Worm (Caenorhabditis elegans) whole organism, L3 larva: ENCODE data around the gene Y56A3A.28.
A peak's percentile ranks its signal among the peaks of the same experiment; 100 is the strongest.

Experiments used
- R02D3.7 ChIP-seq: fragments of 150-350 bp; optimal IDR thresholded peaks from 2 replicates; lab custom pipeline; 2014; ENCODE audit warnings: missing biosample characterization, missing genetic modification characterization
- ZK546.5 ChIP-seq: sonication (generic microtip); optimal IDR thresholded peaks from 2 replicates; lab custom pipeline; 2017; ENCODE audit warnings: missing biosample characterization, missing genetic modification characterization
- aly-2 ChIP-seq: fragments of 150-350 bp; optimal IDR thresholded peaks from 2 replicates; lab custom pipeline; 2014; ENCODE audit warnings: missing biosample characterization, missing genetic modification characterization
- ama-1 ChIP-seq: fragments of 150-350 bp; optimal IDR thresholded peaks from 2 replicates; lab custom pipeline; 2018
- ceh-16 ChIP-seq: sonication (generic microtip); optimal IDR thresholded peaks from 2 replicates; lab custom pipeline; 2017; ENCODE audit warnings: missing biosample characterization, missing genetic modification characterization
- ceh-28 ChIP-seq: fragments of 150-350 bp; optimal IDR thresholded peaks from 2 replicates; lab custom pipeline; 2014; ENCODE audit warnings: missing biosample characterization, missing genetic modification reagents, missing genetic modification characterization
- ceh-82 ChIP-seq: fragments of 150-350 bp; optimal IDR thresholded peaks from 2 replicates; lab custom pipeline; 2014; ENCODE audit warnings: missing biosample characterization, missing genetic modification characterization
- ceh-9 ChIP-seq: sonication (generic microtip); optimal IDR thresholded peaks from 2 replicates; lab custom pipeline; 2018; ENCODE audit warnings: missing biosample characterization, missing genetic modification characterization
- daf-12 ChIP-seq: fragments of 150-350 bp; optimal IDR thresholded peaks from 2 replicates; lab custom pipeline; 2014; ENCODE audit warnings: missing biosample characterization, missing genetic modification reagents, missing genetic modification characterization
- egl-27 ChIP-seq: sonication (generic microtip); optimal IDR thresholded peaks from 4 replicates; lab custom pipeline; 2017; ENCODE audit warnings: missing biosample characterization, missing genetic modification reagents, missing genetic modification characterization
- egl-5 ChIP-seq: fragments of 150-350 bp; optimal IDR thresholded peaks from 2 replicates; lab custom pipeline; 2017; ENCODE audit warnings: missing biosample characterization, missing genetic modification reagents, missing genetic modification characterization, inconsistent platforms
- elt-1 ChIP-seq: fragments of 150-350 bp; optimal IDR thresholded peaks from 2 replicates; lab custom pipeline; 2014; ENCODE audit warnings: missing biosample characterization, missing genetic modification characterization
- elt-2 ChIP-seq: sonication (generic microtip); optimal IDR thresholded peaks from 2 replicates; lab custom pipeline; 2016; ENCODE audit warnings: missing genetic modification reagents, mild to moderate bottlenecking, missing genetic modification characterization, missing compliant biosample characterization
- elt-3 ChIP-seq, 3 experiments: fragments of 150-350 bp in 1 of 3; sonication (generic microtip) in 2 of 3; optimal IDR thresholded peaks; 2 replicates in 2 of 3; 4 replicates in 1 of 3; lab custom pipeline; 2014 to 2017; ENCODE audit warnings: missing biosample characterization in 3 of 3, missing genetic modification characterization in 3 of 3
- eor-1 ChIP-seq, 2 experiments: fragments of 150-350 bp; optimal IDR thresholded peaks; 2 replicates each; lab custom pipeline; 2014 to 2018; ENCODE audit warnings: missing biosample characterization in 2 of 2, missing genetic modification characterization in 2 of 2
- fkh-10 ChIP-seq: sonication (generic microtip); optimal IDR thresholded peaks from 2 replicates; lab custom pipeline; 2017; ENCODE audit warnings: missing biosample characterization, missing genetic modification reagents, missing genetic modification characterization
- fkh-2 ChIP-seq: fragments of 150-350 bp; optimal IDR thresholded peaks from 2 replicates; lab custom pipeline; 2014; ENCODE audit warnings: missing biosample characterization, missing genetic modification reagents, missing genetic modification characterization
- fos-1 ChIP-seq: fragments of 150-350 bp; optimal IDR thresholded peaks from 2 replicates; lab custom pipeline; 2014; ENCODE audit warnings: missing biosample characterization, missing genetic modification characterization
- hmg-11 ChIP-seq: sonication (generic microtip); optimal IDR thresholded peaks from 2 replicates; lab custom pipeline; 2016; ENCODE audit warnings: missing genetic modification characterization, missing compliant biosample characterization
- jun-1 ChIP-seq: fragments of 150-350 bp; optimal IDR thresholded peaks from 2 replicates; lab custom pipeline; 2014; ENCODE audit warnings: missing biosample characterization, missing genetic modification reagents, missing genetic modification characterization
- lin-15B ChIP-seq: fragments of 150-350 bp; optimal IDR thresholded peaks from 2 replicates; lab custom pipeline; 2014; ENCODE audit warnings: missing biosample characterization, missing genetic modification characterization
- lin-39 ChIP-seq: fragments of 150-350 bp; optimal IDR thresholded peaks from 2 replicates; lab custom pipeline; 2018; ENCODE audit warnings: missing biosample characterization, missing genetic modification reagents, missing genetic modification characterization
- lsy-12 ChIP-seq: sonication (generic microtip); optimal IDR thresholded peaks from 2 replicates; lab custom pipeline; 2016; ENCODE audit warnings: mild to moderate bottlenecking, missing genetic modification characterization, missing compliant biosample characterization
- mdl-1 ChIP-seq: fragments of 150-350 bp; optimal IDR thresholded peaks from 2 replicates; lab custom pipeline; 2014; ENCODE audit warnings: missing biosample characterization, missing genetic modification characterization
- mml-1 ChIP-seq: fragments of 150-350 bp; sonication (generic microtip); optimal IDR thresholded peaks from 3 replicates; lab custom pipeline; 2014; ENCODE audit warnings: missing biosample characterization, missing genetic modification characterization
- nfya-1 ChIP-seq: sonication (generic microtip); optimal IDR thresholded peaks from 2 replicates; lab custom pipeline; 2017; ENCODE audit warnings: missing genetic modification characterization, mild to moderate bottlenecking, missing compliant biosample characterization, antibody characterized with exemption, moderate library complexity; ENCODE audit not compliant: insufficient read depth
- nhr-11 ChIP-seq: fragments of 150-350 bp; optimal IDR thresholded peaks from 2 replicates; lab custom pipeline; 2014; ENCODE audit warnings: missing biosample characterization, missing genetic modification characterization
- nhr-12 ChIP-seq: fragments of 150-350 bp; optimal IDR thresholded peaks from 2 replicates; lab custom pipeline; 2014; ENCODE audit warnings: missing biosample characterization, missing genetic modification characterization
- nhr-23 ChIP-seq: fragments of 150-350 bp; optimal IDR thresholded peaks from 2 replicates; lab custom pipeline; 2014; ENCODE audit warnings: missing biosample characterization, missing genetic modification reagents, missing genetic modification characterization
- nhr-237 ChIP-seq: fragments of 150-350 bp; optimal IDR thresholded peaks from 2 replicates; lab custom pipeline; 2014; ENCODE audit warnings: missing biosample characterization, missing genetic modification characterization
- nhr-25 ChIP-seq: sonication (generic microtip); optimal IDR thresholded peaks from 2 replicates; lab custom pipeline; 2017; ENCODE audit warnings: missing biosample characterization, missing genetic modification characterization
- nhr-28 ChIP-seq: fragments of 150-350 bp; optimal IDR thresholded peaks from 2 replicates; lab custom pipeline; 2014; ENCODE audit warnings: missing biosample characterization, missing genetic modification characterization
- nhr-43 ChIP-seq: sonication (generic microtip); optimal IDR thresholded peaks from 2 replicates; lab custom pipeline; 2016; ENCODE audit warnings: mild to moderate bottlenecking, missing genetic modification characterization, missing compliant biosample characterization; ENCODE audit not compliant: poor library complexity, severe bottlenecking
- nhr-67 ChIP-seq: fragments of 150-350 bp; optimal IDR thresholded peaks from 2 replicates; lab custom pipeline; 2014; ENCODE audit warnings: missing biosample characterization, missing genetic modification characterization
- nhr-76 ChIP-seq: fragments of 150-350 bp; sonication (generic microtip); optimal IDR thresholded peaks from 5 replicates; lab custom pipeline; 2014; ENCODE audit warnings: missing biosample characterization, missing genetic modification characterization
- nhr-77 ChIP-seq: fragments of 150-350 bp; optimal IDR thresholded peaks from 2 replicates; lab custom pipeline; 2014; ENCODE audit warnings: missing biosample characterization, missing genetic modification characterization
- pha-4 ChIP-seq: fragments of 150-350 bp; optimal IDR thresholded peaks from 2 replicates; lab custom pipeline; 2014; ENCODE audit warnings: missing biosample characterization, missing genetic modification reagents, missing genetic modification characterization
- pqm-1 ChIP-seq: fragments of 150-350 bp; optimal IDR thresholded peaks from 2 replicates; lab custom pipeline; 2017; ENCODE audit warnings: missing biosample characterization, missing genetic modification characterization, inconsistent platforms
- sea-2 ChIP-seq: fragments of 150-350 bp; sonication (generic microtip); optimal IDR thresholded peaks from 4 replicates; lab custom pipeline; 2014; ENCODE audit warnings: missing biosample characterization, missing genetic modification reagents, missing genetic modification characterization
- skn-1 ChIP-seq: fragments of 150-350 bp; optimal IDR thresholded peaks from 2 replicates; lab custom pipeline; 2014; ENCODE audit warnings: missing biosample characterization, missing genetic modification characterization
- snpc-4 ChIP-seq: fragments of 150-350 bp; optimal IDR thresholded peaks from 2 replicates; lab custom pipeline; 2014; ENCODE audit warnings: missing biosample characterization, missing genetic modification characterization
- tbx-2 ChIP-seq: sonication (generic microtip); optimal IDR thresholded peaks from 2 replicates; lab custom pipeline; 2016; ENCODE audit warnings: mild to moderate bottlenecking, missing genetic modification characterization, missing compliant biosample characterization
- unc-39 ChIP-seq: sonication (generic microtip); optimal IDR thresholded peaks from 4 replicates; lab custom pipeline; 2017; ENCODE audit warnings: missing biosample characterization, missing genetic modification characterization
- zag-1 ChIP-seq: fragments of 150-350 bp; optimal IDR thresholded peaks from 2 replicates; lab custom pipeline; 2014; ENCODE audit warnings: missing biosample characterization, missing genetic modification characterization
- ztf-11 ChIP-seq: fragments of 150-350 bp; optimal IDR thresholded peaks from 2 replicates; lab custom pipeline; 2014; ENCODE audit warnings: missing biosample characterization, missing genetic modification characterization
- ztf-4 ChIP-seq: fragments of 150-350 bp; optimal IDR thresholded peaks from 2 replicates; lab custom pipeline; 2014; ENCODE audit warnings: missing biosample characterization, missing genetic modification characterization

The Y56A3A.28 gene

ce11 chrIII:11982474-11982873 is 11.3 kb upstream of the Y56A3A.28 start:
- no peak for TF ChIP-seq aly-2 (tag; lab: Kevin White, UChicago)
- no peak for TF ChIP-seq ztf-11 (tag; lab: Kevin White, UChicago)
- no peak for TF ChIP-seq ama-1 (lab: Kevin White, UChicago)
- TF ChIP-seq egl-5 (tag; lab: Kevin White, UChicago) = no peak
- no peak for TF ChIP-seq ZK546.5 (tag; lab: Kevin White, UChicago)
- TF ChIP-seq skn-1 = no peak
- TF ChIP-seq pha-4 (tag; lab: Kevin White, UChicago) = no peak
- TF ChIP-seq elt-3 (tag; optimal IDR thresholded peaks at IDR 0.05; lab: Kevin White, UChicago) = no peak
- no peak for TF ChIP-seq nfya-1 (tag; lab: Kevin White, UChicago)
- TF ChIP-seq ztf-4 = no peak
- TF ChIP-seq lsy-12 (tag; lab: Kevin White, UChicago) = no peak
- TF ChIP-seq nhr-237 (tag; lab: Kevin White, UChicago) = no peak
- TF ChIP-seq nhr-43 (tag; lab: Kevin White, UChicago) = no peak
- no peak for TF ChIP-seq ceh-82 (tag; lab: Kevin White, UChicago)
- TF ChIP-seq R02D3.7 (tag; lab: Kevin White, UChicago) = no peak
- no peak for TF ChIP-seq nhr-23 (tag; lab: Kevin White, UChicago)
- no peak for TF ChIP-seq daf-12 (tag; lab: Kevin White, UChicago)

ce11 chrIII:11981539-11981938 is 10.4 kb upstream of the Y56A3A.28 start:
- TF ChIP-seq snpc-4 (tag; lab: Kevin White, UChicago) = peak; percentile 39
- no peak for TF ChIP-seq lsy-12 (tag; lab: Kevin White, UChicago)
- no peak for TF ChIP-seq ZK546.5 (tag; lab: Kevin White, UChicago)
- TF ChIP-seq jun-1 = no peak
- no peak for TF ChIP-seq mml-1
- TF ChIP-seq elt-1 (tag; lab: Kevin White, UChicago) = no peak
- TF ChIP-seq elt-3 (tag; optimal IDR thresholded peaks at IDR 0.05; lab: Kevin White, UChicago) = no peak
- TF ChIP-seq nhr-12 (tag; lab: Kevin White, UChicago) = no peak
- TF ChIP-seq egl-27 (tag; lab: Kevin White, UChicago) = no peak
- TF ChIP-seq tbx-2 (tag; lab: Kevin White, UChicago) = no peak
- TF ChIP-seq lin-15B (tag; lab: Kevin White, UChicago) = peak; percentile 87
- no peak for TF ChIP-seq R02D3.7 (tag; lab: Kevin White, UChicago)
- no peak for TF ChIP-seq sea-2 (GFP tag; lab: Kevin White, UChicago)
- peak; percentile 13 for TF ChIP-seq elt-2 (tag; lab: Kevin White, UChicago)
- TF ChIP-seq nfya-1 (tag; lab: Kevin White, UChicago) = peak; percentile 93
- no peak for TF ChIP-seq nhr-43 (tag; lab: Kevin White, UChicago)
- TF ChIP-seq zag-1 (tag; lab: Kevin White, UChicago) = no peak
- no peak for TF ChIP-seq nhr-11 (tag; lab: Kevin White, UChicago)
- no peak for TF ChIP-seq ceh-9
- no peak for TF ChIP-seq nhr-77
- TF ChIP-seq ceh-16 = no peak
- TF ChIP-seq aly-2 (tag; lab: Kevin White, UChicago) = no peak
- no peak for TF ChIP-seq fkh-2
- TF ChIP-seq lin-39 (tag; lab: Kevin White, UChicago) = peak; percentile 62
- TF ChIP-seq fkh-10 (GFP tag; lab: Kevin White, UChicago) = no peak
- TF ChIP-seq pqm-1 (tag; lab: Kevin White, UChicago) = no peak
- TF ChIP-seq fos-1 = no peak
- no peak for TF ChIP-seq daf-12 (tag; lab: Kevin White, UChicago)
- peak; percentile 50 for TF ChIP-seq pha-4 (tag; lab: Kevin White, UChicago)
- no peak for TF ChIP-seq nhr-237 (tag; lab: Kevin White, UChicago)
- TF ChIP-seq nhr-67 (tag; lab: Kevin White, UChicago) = no peak
- TF ChIP-seq nhr-25 (tag; lab: Kevin White, UChicago) = peak; percentile 2
- no peak for TF ChIP-seq eor-1 (tag; optimal IDR thresholded peaks at IDR 0.05; lab: Kevin White, UChicago)
- no peak for TF ChIP-seq ceh-82 (tag; lab: Kevin White, UChicago)
- TF ChIP-seq nhr-28 = no peak
- TF ChIP-seq unc-39 = no peak
- TF ChIP-seq mdl-1 (tag; lab: Kevin White, UChicago) = no peak
- TF ChIP-seq ztf-11 (tag; lab: Kevin White, UChicago) = no peak
- TF ChIP-seq nhr-76 (tag; lab: Kevin White, UChicago) = no peak
- no peak for TF ChIP-seq ztf-4
- no peak for TF ChIP-seq ama-1 (lab: Kevin White, UChicago)
- TF ChIP-seq ceh-28 (tag; lab: Kevin White, UChicago) = no peak
- peak; percentile 76 for TF ChIP-seq hmg-11 (tag; lab: Kevin White, UChicago)
